Fruit fly (Drosophila melanogaster): ENCODE results near the gene CG4572.

Gene CG4572

dm6 chr3R:19875118-19875887, 11.1 kb upstream of the CG4572 start, which contains the start of gene Mrp5 (continued):
- peak; percentile 55 for TF ChIP-seq Drgx (GFP tag; IDR thresholded peaks at IDR 0.05)
- TF ChIP-seq Dek (tag; optimal IDR thresholded peaks at IDR 0.05) = peak; percentile 19
- TF ChIP-seq CG16863 (GFP tag; optimal IDR thresholded peaks at IDR 0.05) = no peak
- no peak for TF ChIP-seq btn (GFP tag; optimal IDR thresholded peaks at IDR 0.05)
- peak; percentile 24 for TF ChIP-seq gro (GFP tag; optimal IDR thresholded peaks at IDR 0.05)
- no peak for TF ChIP-seq CG32767 (GFP tag; IDR thresholded peaks at IDR 0.05)
- peak; percentile 11 for TF ChIP-seq Bteb2 (GFP tag; optimal IDR thresholded peaks at IDR 0.05)
- TF ChIP-seq cas (GFP tag; IDR thresholded peaks at IDR 0.05) = no peak
- TF ChIP-seq CG34224 (GFP tag; IDR thresholded peaks at IDR 0.05; ENCODE audit: partially characterized antibody) = 0 out of 3 replicates have a peak, but pooled peaks have one; percentile 15
- TF ChIP-seq sima (GFP tag; optimal IDR thresholded peaks at IDR 0.05) = no peak
- peak; percentile 6 for TF ChIP-seq HHEX (GFP tag; optimal IDR thresholded peaks at IDR 0.05)
- peak; percentile 52 for TF ChIP-seq Ptx1 (GFP tag; IDR thresholded peaks at IDR 0.05)
- peak; percentile 17 for TF ChIP-seq Hr3 (GFP tag; optimal IDR thresholded peaks at IDR 0.05)
- TF ChIP-seq Chrac-16 (GFP tag; optimal IDR thresholded peaks at IDR 0.05) = no peak
- TF ChIP-seq Dp (GFP tag; optimal IDR thresholded peaks at IDR 0.05) = no peak
- TF ChIP-seq Neu2 (GFP tag; optimal IDR thresholded peaks at IDR 0.05; ENCODE audit: borderline replicate concordance) = no peak
- TF ChIP-seq Nf-YB (GFP tag; optimal IDR thresholded peaks at IDR 0.05) = peak; percentile 4
- peak; percentile 73 for TF ChIP-seq Ets65A (GFP tag)
- TF ChIP-seq psq (GFP tag; optimal IDR thresholded peaks at IDR 0.05) = no peak
- no peak for TF ChIP-seq CG8944 (GFP tag; optimal IDR thresholded peaks at IDR 0.05)
- TF ChIP-seq Adf1 (GFP tag; IDR thresholded peaks at IDR 0.05) = no peak
- TF ChIP-seq CG9932 (GFP tag; IDR thresholded peaks at IDR 0.05) = no peak; the same call in 1 of the 2 replicates
- TF ChIP-seq corto (GFP tag; optimal IDR thresholded peaks at IDR 0.05) = no peak
- peak; percentile 15 for TF ChIP-seq Fer3 (tag; optimal IDR thresholded peaks at IDR 0.05)
- TF ChIP-seq CG12236 (GFP tag; optimal IDR thresholded peaks at IDR 0.05) = no peak
- no peak for TF ChIP-seq fru (optimal IDR thresholded peaks at IDR 0.05)
- TF ChIP-seq Dip3 (GFP tag; optimal IDR thresholded peaks at IDR 0.05) = no peak
- peak; percentile 15; the same call in 1 of the 2 replicates for TF ChIP-seq tna (GFP tag; IDR thresholded peaks at IDR 0.05; ENCODE audit: partially characterized antibody)
- peak; percentile 60 for TF ChIP-seq Ada2b (GFP tag; IDR thresholded peaks at IDR 0.05)
- TF ChIP-seq chn (GFP tag; optimal IDR thresholded peaks at IDR 0.05) = no peak
- TF ChIP-seq ERR (GFP tag; optimal IDR thresholded peaks at IDR 0.05) = no peak
- peak; percentile 61 for TF ChIP-seq Xbp1 (GFP tag; optimal IDR thresholded peaks at IDR 0.05)
- TF ChIP-seq danr (GFP tag; IDR thresholded peaks at IDR 0.05) = no peak
- TF ChIP-seq Sin3A (optimal IDR thresholded peaks at IDR 0.05) = no peak
- TF ChIP-seq CG10654 (GFP tag; optimal IDR thresholded peaks at IDR 0.05) = peak; percentile 14
- TF ChIP-seq NFAT (GFP tag; IDR thresholded peaks at IDR 0.05) = peak; percentile 51; the same call in 1 of the 2 replicates
- TF ChIP-seq Scr (GFP tag; IDR thresholded peaks at IDR 0.05; ENCODE audit: partially characterized antibody) = no peak
- no peak for TF ChIP-seq inv (GFP tag; IDR thresholded peaks at IDR 0.05; ENCODE audit: partially characterized antibody)
- TF ChIP-seq eyg (GFP tag; optimal IDR thresholded peaks at IDR 0.05) = no peak
- no peak for TF ChIP-seq BtbVII (GFP tag; optimal IDR thresholded peaks at IDR 0.05)
- TF ChIP-seq slp2 (GFP tag; optimal IDR thresholded peaks at IDR 0.05) = no peak
- TF ChIP-seq NC2β (GFP tag; optimal IDR thresholded peaks at IDR 0.05) = no peak
- TF ChIP-seq Ets97D (GFP tag; optimal IDR thresholded peaks at IDR 0.05) = peak; percentile 4
- peak; percentile 22 for TF ChIP-seq CoRest (tag; optimal IDR thresholded peaks at IDR 0.05)
- no peak for TF ChIP-seq CG16815 (GFP tag; optimal IDR thresholded peaks at IDR 0.05)
- peak; percentile 77 for TF ChIP-seq Rfx (GFP tag; IDR thresholded peaks at IDR 0.05)
- TF ChIP-seq CG30403 (GFP tag; optimal IDR thresholded peaks at IDR 0.05) = peak; percentile 40
- TF ChIP-seq CG6854 (GFP tag; optimal IDR thresholded peaks at IDR 0.05) = peak; percentile 12
- no peak for TF ChIP-seq Atf3 (GFP tag; optimal IDR thresholded peaks at IDR 0.05)
- TF ChIP-seq Oaz (GFP tag; IDR thresholded peaks at IDR 0.05) = peak; percentile 18; the same call in 1 of the 2 replicates
- TF ChIP-seq NK7.1 (GFP tag; optimal IDR thresholded peaks at IDR 0.05) = peak; percentile 6
